Worm (Caenorhabditis elegans) whole organism, L3 larva: Measurements from ENCODE around the gene srbc-7.

Experiments used
- R02D3.7 ChIP-seq: fragments of 150-350 bp; optimal IDR thresholded peaks from 2 replicates; lab custom pipeline; 2014; ENCODE audit warnings: missing biosample characterization, missing genetic modification characterization
- aly-2 ChIP-seq: fragments of 150-350 bp; optimal IDR thresholded peaks from 2 replicates; lab custom pipeline; 2014; ENCODE audit warnings: missing biosample characterization, missing genetic modification characterization
- ama-1 ChIP-seq: fragments of 150-350 bp; optimal IDR thresholded peaks from 2 replicates; lab custom pipeline; 2018
- ceh-28 ChIP-seq: fragments of 150-350 bp; optimal IDR thresholded peaks from 2 replicates; lab custom pipeline; 2014; ENCODE audit warnings: missing biosample characterization, missing genetic modification reagents, missing genetic modification characterization
- ceh-82 ChIP-seq: fragments of 150-350 bp; optimal IDR thresholded peaks from 2 replicates; lab custom pipeline; 2014; ENCODE audit warnings: missing biosample characterization, missing genetic modification characterization
- daf-12 ChIP-seq: fragments of 150-350 bp; optimal IDR thresholded peaks from 2 replicates; lab custom pipeline; 2014; ENCODE audit warnings: missing biosample characterization, missing genetic modification reagents, missing genetic modification characterization
- egl-27 ChIP-seq: sonication (generic microtip); optimal IDR thresholded peaks from 4 replicates; lab custom pipeline; 2017; ENCODE audit warnings: missing biosample characterization, missing genetic modification reagents, missing genetic modification characterization
- egl-5 ChIP-seq: fragments of 150-350 bp; optimal IDR thresholded peaks from 2 replicates; lab custom pipeline; 2017; ENCODE audit warnings: missing biosample characterization, missing genetic modification reagents, missing genetic modification characterization, inconsistent platforms
- elt-1 ChIP-seq: fragments of 150-350 bp; optimal IDR thresholded peaks from 2 replicates; lab custom pipeline; 2014; ENCODE audit warnings: missing biosample characterization, missing genetic modification characterization
- elt-2 ChIP-seq: sonication (generic microtip); optimal IDR thresholded peaks from 2 replicates; lab custom pipeline; 2016; ENCODE audit warnings: missing genetic modification reagents, mild to moderate bottlenecking, missing genetic modification characterization, missing compliant biosample characterization
- elt-3 ChIP-seq, 3 experiments: fragments of 150-350 bp in 1 of 3; sonication (generic microtip) in 2 of 3; optimal IDR thresholded peaks; 2 replicates in 2 of 3; 4 replicates in 1 of 3; lab custom pipeline; 2014 to 2017; ENCODE audit warnings: missing biosample characterization in 3 of 3, missing genetic modification characterization in 3 of 3
- fkh-10 ChIP-seq: sonication (generic microtip); optimal IDR thresholded peaks from 2 replicates; lab custom pipeline; 2017; ENCODE audit warnings: missing biosample characterization, missing genetic modification reagents, missing genetic modification characterization
- fkh-2 ChIP-seq: fragments of 150-350 bp; optimal IDR thresholded peaks from 2 replicates; lab custom pipeline; 2014; ENCODE audit warnings: missing biosample characterization, missing genetic modification reagents, missing genetic modification characterization
- jun-1 ChIP-seq: fragments of 150-350 bp; optimal IDR thresholded peaks from 2 replicates; lab custom pipeline; 2014; ENCODE audit warnings: missing biosample characterization, missing genetic modification reagents, missing genetic modification characterization
- lin-15B ChIP-seq: fragments of 150-350 bp; optimal IDR thresholded peaks from 2 replicates; lab custom pipeline; 2014; ENCODE audit warnings: missing biosample characterization, missing genetic modification characterization
- lin-39 ChIP-seq: fragments of 150-350 bp; optimal IDR thresholded peaks from 2 replicates; lab custom pipeline; 2018; ENCODE audit warnings: missing biosample characterization, missing genetic modification reagents, missing genetic modification characterization
- lsy-12 ChIP-seq: sonication (generic microtip); optimal IDR thresholded peaks from 2 replicates; lab custom pipeline; 2016; ENCODE audit warnings: mild to moderate bottlenecking, missing genetic modification characterization, missing compliant biosample characterization
- mdl-1 ChIP-seq: fragments of 150-350 bp; optimal IDR thresholded peaks from 2 replicates; lab custom pipeline; 2014; ENCODE audit warnings: missing biosample characterization, missing genetic modification characterization
- nfya-1 ChIP-seq: sonication (generic microtip); optimal IDR thresholded peaks from 2 replicates; lab custom pipeline; 2017; ENCODE audit warnings: missing genetic modification characterization, mild to moderate bottlenecking, missing compliant biosample characterization, antibody characterized with exemption, moderate library complexity; ENCODE audit not compliant: insufficient read depth
- nhr-12 ChIP-seq: fragments of 150-350 bp; optimal IDR thresholded peaks from 2 replicates; lab custom pipeline; 2014; ENCODE audit warnings: missing biosample characterization, missing genetic modification characterization
- nhr-23 ChIP-seq: fragments of 150-350 bp; optimal IDR thresholded peaks from 2 replicates; lab custom pipeline; 2014; ENCODE audit warnings: missing biosample characterization, missing genetic modification reagents, missing genetic modification characterization
- nhr-237 ChIP-seq: fragments of 150-350 bp; optimal IDR thresholded peaks from 2 replicates; lab custom pipeline; 2014; ENCODE audit warnings: missing biosample characterization, missing genetic modification characterization
- nhr-25 ChIP-seq: sonication (generic microtip); optimal IDR thresholded peaks from 2 replicates; lab custom pipeline; 2017; ENCODE audit warnings: missing biosample characterization, missing genetic modification characterization
- nhr-28 ChIP-seq: fragments of 150-350 bp; optimal IDR thresholded peaks from 2 replicates; lab custom pipeline; 2014; ENCODE audit warnings: missing biosample characterization, missing genetic modification characterization
- nhr-43 ChIP-seq: sonication (generic microtip); optimal IDR thresholded peaks from 2 replicates; lab custom pipeline; 2016; ENCODE audit warnings: mild to moderate bottlenecking, missing genetic modification characterization, missing compliant biosample characterization; ENCODE audit not compliant: poor library complexity, severe bottlenecking
- nhr-67 ChIP-seq: fragments of 150-350 bp; optimal IDR thresholded peaks from 2 replicates; lab custom pipeline; 2014; ENCODE audit warnings: missing biosample characterization, missing genetic modification characterization
- nhr-76 ChIP-seq: fragments of 150-350 bp; sonication (generic microtip); optimal IDR thresholded peaks from 5 replicates; lab custom pipeline; 2014; ENCODE audit warnings: missing biosample characterization, missing genetic modification characterization
- pha-4 ChIP-seq: fragments of 150-350 bp; optimal IDR thresholded peaks from 2 replicates; lab custom pipeline; 2014; ENCODE audit warnings: missing biosample characterization, missing genetic modification reagents, missing genetic modification characterization
- pqm-1 ChIP-seq: fragments of 150-350 bp; optimal IDR thresholded peaks from 2 replicates; lab custom pipeline; 2017; ENCODE audit warnings: missing biosample characterization, missing genetic modification characterization, inconsistent platforms
- unc-39 ChIP-seq: sonication (generic microtip); optimal IDR thresholded peaks from 4 replicates; lab custom pipeline; 2017; ENCODE audit warnings: missing biosample characterization, missing genetic modification characterization
- zag-1 ChIP-seq: fragments of 150-350 bp; optimal IDR thresholded peaks from 2 replicates; lab custom pipeline; 2014; ENCODE audit warnings: missing biosample characterization, missing genetic modification characterization
- ztf-11 ChIP-seq: fragments of 150-350 bp; optimal IDR thresholded peaks from 2 replicates; lab custom pipeline; 2014; ENCODE audit warnings: missing biosample characterization, missing genetic modification characterization
- ztf-4 ChIP-seq: fragments of 150-350 bp; optimal IDR thresholded peaks from 2 replicates; lab custom pipeline; 2014; ENCODE audit warnings: missing biosample characterization, missing genetic modification characterization

Gene srbc-7

ce11 chrV:7525695-7526094 lies 38.3 kb upstream of the srbc-7 start, which contains the start of gene C54F6.18:
Gene C54F6.18 (plus strand): TSS chrV:7525995.
- TF ChIP-seq nhr-67 (tag; lab: Kevin White, UChicago), result no peak
- TF ChIP-seq nhr-76 (tag; lab: Kevin White, UChicago), result no peak
- TF ChIP-seq ceh-28 (tag; lab: Kevin White, UChicago), result no peak

- TF ChIP-seq nhr-25 (tag; lab: Kevin White, UChicago) (no peak), mdl-1 (tag; lab: Kevin White, UChicago) (no peak), nfya-1 (tag; lab: Kevin White, UChicago) (no peak), aly-2 (tag; lab: Kevin White, UChicago) (no peak), zag-1 (tag; lab: Kevin White, UChicago) (no peak), egl-27 (tag; lab: Kevin White, UChicago) (no peak), jun-1 (tag; lab: Kevin White, UChicago) (no peak), ceh-28 (tag; lab: Kevin White, UChicago) (no peak), nhr-28 (tag; lab: Kevin White, UChicago) (no peak), nhr-43 (tag; lab: Kevin White, UChicago) (no peak), ceh-82 (tag; lab: Kevin White, UChicago) (no peak), daf-12 (no peak), pha-4 (tag; lab: Kevin White, UChicago) (no peak), R02D3.7 (tag; lab: Kevin White, UChicago) (no peak), ztf-11 (tag; lab: Kevin White, UChicago) (no peak)
Observed at ce11 chrV:7524447-7524846, 37.0 kb upstream of the srbc-7 start, which contains the start of gene C54F6.20. Gene C54F6.20 (plus strand): TSS chrV:7524747.

DNA sequence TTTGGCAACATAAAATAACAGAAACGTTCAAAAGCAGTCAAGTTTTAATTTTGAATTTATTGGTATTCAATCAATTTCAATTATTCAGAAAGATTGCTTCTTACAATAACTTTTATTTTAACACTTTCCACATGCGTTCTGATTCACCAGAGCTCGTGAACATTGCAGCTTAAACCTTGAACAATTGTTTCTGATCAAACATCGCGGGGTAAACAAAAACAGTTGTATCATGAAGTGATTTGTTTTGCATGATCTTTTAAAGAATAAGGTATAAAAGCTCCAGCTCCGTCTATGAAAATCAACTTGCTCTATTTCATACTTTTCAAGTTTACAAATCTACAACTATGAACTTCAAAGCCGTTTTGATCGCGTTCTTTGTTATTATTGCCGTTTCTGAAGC lies 36.0 kb upstream of the srbc-7 start, which contains the start of gene C54F6.6:
Gene C54F6.6 (plus strand): TSS at position 301 of the 400 bp plus-strand sequence.
- TF ChIP-seq egl-5 (tag; lab: Kevin White, UChicago) (no peak), elt-2 (tag; lab: Kevin White, UChicago) (no peak), nhr-43 (tag; lab: Kevin White, UChicago) (no peak), nhr-28 (tag; lab: Kevin White, UChicago) (no peak), elt-1 (tag; lab: Kevin White, UChicago) (no peak), nhr-76 (tag; lab: Kevin White, UChicago) (no peak), R02D3.7 (tag; lab: Kevin White, UChicago) (no peak), lin-15B (no peak), fkh-10 (GFP tag; lab: Kevin White, UChicago) (no peak), mdl-1 (tag; lab: Kevin White, UChicago) (no peak), nhr-67 (tag; lab: Kevin White, UChicago) (no peak), ama-1 (no peak), fkh-2 (tag; lab: Kevin White, UChicago) (no peak), nfya-1 (tag; lab: Kevin White, UChicago) (no peak), lin-39 (no peak), nhr-23 (tag; lab: Kevin White, UChicago) (no peak), ceh-82 (tag; lab: Kevin White, UChicago) (no peak)
- TF ChIP-seq, all 47 proteins: peak for 0

DNA sequence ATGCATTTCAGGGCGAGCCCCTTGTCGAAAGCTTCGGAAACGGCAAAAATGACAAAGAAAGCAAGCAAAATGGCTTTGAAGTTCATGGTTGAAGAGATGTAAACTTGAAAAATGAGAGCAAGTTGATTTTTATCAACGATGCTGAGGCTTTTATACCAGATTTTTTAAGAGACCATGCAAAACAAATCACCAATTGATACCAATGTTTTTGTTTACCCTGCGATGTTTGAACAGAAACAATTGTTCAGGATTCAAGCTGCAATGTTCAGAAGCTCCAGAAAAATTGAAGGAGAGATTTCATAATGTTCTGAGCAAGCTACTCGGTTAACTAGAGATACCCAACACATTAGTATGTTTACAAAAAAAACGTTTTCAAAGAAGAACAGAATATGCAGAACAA lies 34.9 kb upstream of the srbc-7 start, which contains the start of gene C54F6.15:
Gene C54F6.15 (minus strand): TSS at position 101 of the 400 bp plus-strand sequence.
- no peak for TF ChIP-seq fkh-10 (GFP tag; lab: Kevin White, UChicago)
- TF ChIP-seq ceh-28 (tag; lab: Kevin White, UChicago), result no peak
- TF ChIP-seq daf-12, result no peak
- TF ChIP-seq nfya-1 (tag; lab: Kevin White, UChicago), result no peak
- no peak for TF ChIP-seq fkh-2 (tag; lab: Kevin White, UChicago)
- TF ChIP-seq unc-39 (tag; lab: Kevin White, UChicago), result no peak

DNA sequence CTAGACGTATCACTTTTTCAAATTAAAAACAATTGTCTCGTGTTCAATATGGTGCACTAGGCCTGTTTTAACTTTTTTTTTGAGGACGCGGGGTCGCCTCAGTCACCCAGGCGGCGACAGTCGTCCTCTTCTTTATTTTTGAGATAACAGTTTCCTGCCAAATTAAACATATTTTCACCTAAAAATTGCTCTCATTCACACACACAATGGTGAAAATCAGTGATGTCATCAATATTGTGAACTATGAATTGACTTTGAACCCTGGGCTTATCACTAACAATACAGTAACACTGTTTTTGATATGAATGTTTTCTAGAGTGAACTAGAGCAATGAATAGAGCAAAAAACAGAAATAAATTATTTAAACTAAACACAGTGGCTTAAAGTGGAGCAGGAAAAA lies 33.9 kb upstream of the srbc-7 start:
- TF ChIP-seq elt-2 (tag; lab: Kevin White, UChicago), result peak; percentile 75
- no peak for TF ChIP-seq nfya-1 (tag; lab: Kevin White, UChicago)
- no peak for TF ChIP-seq elt-1 (tag; lab: Kevin White, UChicago)
- TF ChIP-seq pqm-1, result peak; percentile 89
- TF ChIP-seq, all 47 proteins: peak for 2

DNA sequence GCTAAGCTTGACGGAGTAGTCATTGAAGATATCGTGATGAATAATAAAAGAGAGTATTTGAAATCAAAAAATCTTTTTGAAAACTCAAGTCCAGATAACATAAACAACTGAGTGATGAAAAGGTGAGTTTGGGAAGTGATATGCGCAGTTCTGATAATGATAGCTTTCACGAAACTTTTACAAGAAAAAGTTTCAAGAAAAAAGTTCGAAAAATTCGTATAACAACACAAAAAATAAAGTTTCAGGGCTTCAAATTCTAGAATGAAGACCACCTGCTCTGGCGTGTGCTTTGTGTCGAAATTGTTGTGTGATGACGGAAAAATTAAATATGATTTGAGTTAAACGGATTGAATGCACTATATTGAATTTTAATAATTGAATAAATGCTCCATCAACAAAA lies 32.7 kb upstream of the srbc-7 start, which contains the start of gene srb-19:
Gene srb-19 (minus strand): TSS at position 101 of the 400 bp plus-strand sequence.
- TF ChIP-seq ceh-82 (tag; lab: Kevin White, UChicago) (no peak), lsy-12 (tag; lab: Kevin White, UChicago) (no peak), elt-3 (tag; optimal IDR thresholded peaks at IDR 0.05; lab: Kevin White, UChicago) (no peak), ztf-4 (tag; lab: Kevin White, UChicago) (no peak), unc-39 (tag; lab: Kevin White, UChicago) (no peak), aly-2 (tag; lab: Kevin White, UChicago) (no peak), nhr-237 (no peak), ceh-28 (tag; lab: Kevin White, UChicago) (no peak), nhr-12 (tag; lab: Kevin White, UChicago) (no peak), elt-1 (tag; lab: Kevin White, UChicago) (no peak), lin-15B (no peak), ztf-11 (tag; lab: Kevin White, UChicago) (no peak), nhr-76 (tag; lab: Kevin White, UChicago) (no peak), nhr-67 (tag; lab: Kevin White, UChicago) (no peak), nhr-28 (tag; lab: Kevin White, UChicago) (no peak), egl-27 (tag; lab: Kevin White, UChicago) (no peak)
